Worm (Caenorhabditis elegans) whole organism, L4/young adult: ENCODE results near the gene srx-4.

Experiments used
- W03F9.2 ChIP-seq: fragments of 150-350 bp; optimal IDR thresholded peaks from 2 replicates; lab custom pipeline; 2014; ENCODE audit warnings: missing biosample characterization, missing genetic modification characterization
- him-1 ChIP-seq: sonication (generic microtip); optimal IDR thresholded peaks from 2 replicates; lab custom pipeline; 2016; ENCODE audit warnings: missing genotype, missing genetic modification reagents, missing genetic modification characterization, missing compliant biosample characterization

DNA sequence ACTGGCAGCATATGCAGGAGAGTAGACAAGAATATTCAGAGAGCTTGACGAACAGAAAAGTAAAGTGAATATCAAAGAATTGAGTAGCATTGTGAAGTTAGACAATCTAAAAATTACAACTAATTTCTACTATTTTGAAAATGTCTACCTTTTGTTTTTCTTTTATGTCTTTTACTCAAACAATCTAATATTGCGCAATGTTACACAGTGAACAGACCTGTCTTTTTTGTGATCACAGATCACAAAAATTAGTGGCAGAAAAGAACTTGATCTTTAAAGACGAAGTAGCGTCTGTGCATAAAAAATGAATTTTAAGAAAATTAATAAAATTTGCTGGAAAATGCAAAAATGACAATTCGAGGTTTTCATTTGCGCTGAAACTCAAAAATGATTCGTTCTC is 6.5 kb upstream of the srx-4 start:
- TF ChIP-seq him-1 (tag; lab: Kevin White, UChicago) (no peak), W03F9.2 (tag; lab: Kevin White, UChicago) (no peak)
